Worm (Caenorhabditis elegans) whole organism, midembryonic: ENCODE measurements around the gene ztf-13.

ENCODE experiments used
- T22C8.4 ChIP-seq: fragments of 200-800 bp; sonication (Bioruptor generic); IDR thresholded peaks from 2 replicates; pipeline ENCODE4 v1.3.6; 2022; ENCODE audit warnings: missing genetic modification characterization, missing compliant biosample characterization
- cog-1 ChIP-seq: sonication (generic microtip); optimal IDR thresholded peaks from 2 replicates; lab custom pipeline; 2016; ENCODE audit warnings: missing genetic modification characterization, missing compliant biosample characterization
- flt-1 ChIP-seq: fragments of 200-800 bp; sonication (Bioruptor generic); IDR thresholded peaks from 2 replicates; pipeline ENCODE4 v1.3.6; 2022; ENCODE audit warnings: missing genetic modification characterization, missing compliant biosample characterization
- klf-2 ChIP-seq: fragments of 200-800 bp; sonication (Bioruptor generic); conservative IDR thresholded peaks from 2 replicates; pipeline ENCODE4 v1.3.6; 2022; ENCODE audit warnings: missing genetic modification reagents, missing genetic modification characterization, missing compliant biosample characterization
- med-1 ChIP-seq: sonication (generic microtip); optimal IDR thresholded peaks from 2 replicates; lab custom pipeline; 2017; ENCODE audit warnings: missing genetic modification characterization, mild to moderate bottlenecking, missing compliant biosample characterization, antibody characterized with exemption, missing genetic modification reagents; ENCODE audit not compliant: insufficient read depth
- ref-1 ChIP-seq: fragments of 200-800 bp; sonication (Bioruptor generic); conservative IDR thresholded peaks from 2 replicates; pipeline ENCODE4 v1.3.6; 2022; ENCODE audit warnings: missing genetic modification reagents, missing genetic modification characterization, missing compliant biosample characterization
- tab-1 ChIP-seq: fragments of 200-800 bp; sonication (Bioruptor generic); IDR thresholded peaks from 2 replicates; pipeline ENCODE4 v1.3.6; 2022; ENCODE audit warnings: missing genetic modification characterization, missing compliant biosample characterization
- ztf-23 ChIP-seq: fragments of 200-800 bp; sonication (Bioruptor generic); IDR thresholded peaks from 2 replicates; pipeline ENCODE4 v1.3.6; 2022; ENCODE audit warnings: missing genetic modification reagents, missing genetic modification characterization, missing compliant biosample characterization
- ztf-29 ChIP-seq: fragments of 200-800 bp; sonication (Bioruptor generic); IDR thresholded peaks from 2 replicates; pipeline ENCODE4 v1.3.6; 2022; ENCODE audit warnings: missing genetic modification reagents, missing genetic modification characterization, missing compliant biosample characterization

DNA sequence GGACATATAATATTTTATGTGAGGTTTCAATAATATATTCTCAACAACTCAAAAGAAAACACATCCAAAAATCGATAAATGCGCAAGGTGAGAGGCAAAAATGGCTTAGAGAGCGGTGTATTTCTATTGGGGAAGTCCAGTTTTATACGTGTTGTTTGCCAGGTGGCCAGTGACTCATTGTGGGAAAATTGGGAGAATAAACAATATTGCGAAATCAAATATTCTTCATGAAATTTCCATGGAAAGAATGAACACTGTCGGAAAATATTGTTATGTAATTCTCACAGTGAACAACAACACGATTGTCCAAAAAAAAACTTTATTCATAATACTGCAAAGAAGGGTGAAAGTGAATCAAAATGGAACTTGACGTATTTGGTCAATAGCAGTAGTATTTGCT lies 14.3 kb downstream of the ztf-13 start:
- no peak for TF ChIP-seq ref-1 (GFP tag; lab: Robert Waterston, UW)
- TF ChIP-seq ztf-23 (GFP tag; lab: Robert Waterston, UW) = no peak
- no peak for TF ChIP-seq flt-1 (GFP tag; lab: Robert Waterston, UW)
- no peak for TF ChIP-seq ztf-29
- no peak for TF ChIP-seq T22C8.4 (GFP tag; lab: Robert Waterston, UW)
- TF ChIP-seq tab-1 (GFP tag; lab: Robert Waterston, UW) = no peak
- no peak for TF ChIP-seq cog-1
- no peak for TF ChIP-seq klf-2
- no peak for TF ChIP-seq med-1 (GFP tag; lab: Kevin White, UChicago)
